Worm (Caenorhabditis elegans) whole organism, L4/young adult: ENCODE measurements around the gene C25F9.14.

Experiments
- W03F9.2 ChIP-seq: fragments of 150-350 bp; optimal IDR thresholded peaks from 2 replicates; lab custom pipeline; 2014; ENCODE audit warnings: missing biosample characterization, missing genetic modification characterization
- him-1 ChIP-seq: sonication (generic microtip); optimal IDR thresholded peaks from 2 replicates; lab custom pipeline; 2016; ENCODE audit warnings: missing genotype, missing genetic modification reagents, missing genetic modification characterization, missing compliant biosample characterization

ce11 chrV:19396576-19397313 lies 39.5 kb upstream of the C25F9.14 start:
- TF ChIP-seq him-1 (tag; lab: Kevin White, UChicago) (no peak), W03F9.2 (tag; lab: Kevin White, UChicago) (no peak)
